Worm (Caenorhabditis elegans) whole organism, L4 larva: Measurements from ENCODE around the gene acc-2.
A peak's percentile ranks its signal among the peaks of the same experiment; 100 is the strongest.

Experiments
- F10B5.3 ChIP-seq: sonication (generic microtip); optimal IDR thresholded peaks from 2 replicates; lab custom pipeline; 2016; ENCODE audit warnings: mild to moderate bottlenecking, missing genetic modification characterization, missing compliant biosample characterization
- F26F4.8 ChIP-seq: fragments of 200-800 bp; sonication (Bioruptor generic); conservative IDR thresholded peaks from 2 replicates; pipeline ENCODE4 v1.3.6; 2022; ENCODE audit warnings: missing genetic modification characterization, missing compliant biosample characterization
- F37D6.2 ChIP-seq: sonication (generic microtip); optimal IDR thresholded peaks from 2 replicates; lab custom pipeline; 2016; ENCODE audit warnings: mild to moderate bottlenecking, missing genetic modification characterization, missing compliant biosample characterization
- F44E2.7 ChIP-seq: fragments of 200-800 bp; sonication (Bioruptor generic); IDR thresholded peaks from 2 replicates; pipeline ENCODE4 v2.1.2; 2022; ENCODE audit warnings: missing genetic modification characterization, missing compliant biosample characterization
- T20F7.1 ChIP-seq: fragments of 200-800 bp; sonication (Bioruptor generic); optimal IDR thresholded peaks from 2 replicates; lab custom pipeline; 2018; ENCODE audit warnings: mild to moderate bottlenecking, missing genetic modification characterization, missing compliant biosample characterization
- Y48G9A.11 ChIP-seq: fragments of 200-800 bp; sonication (Bioruptor generic); IDR thresholded peaks from 2 replicates; pipeline ENCODE4 v1.3.6; 2022; ENCODE audit warnings: missing genetic modification reagents, missing genetic modification characterization, missing compliant biosample characterization
- arid-1 ChIP-seq: fragments of 200-800 bp; sonication (Bioruptor generic); conservative IDR thresholded peaks from 2 replicates; pipeline ENCODE4 v1.3.6; 2022; ENCODE audit warnings: missing genetic modification reagents, missing genetic modification characterization, missing compliant biosample characterization
- ceh-32 ChIP-seq: sonication (generic microtip); optimal IDR thresholded peaks from 2 replicates; lab custom pipeline; 2016; ENCODE audit warnings: mild to moderate bottlenecking, missing genetic modification characterization, missing compliant biosample characterization; ENCODE audit not compliant: poor library complexity
- ceh-82 ChIP-seq: sonication (generic microtip); optimal IDR thresholded peaks from 2 replicates; lab custom pipeline; 2017; ENCODE audit warnings: missing biosample characterization, missing genetic modification characterization
- ces-1 ChIP-seq: fragments of 150-350 bp; sonication (generic microtip); optimal IDR thresholded peaks from 4 replicates; lab custom pipeline; 2014; ENCODE audit warnings: missing biosample characterization, missing genetic modification reagents, missing genetic modification characterization
- ctbp-1 ChIP-seq: fragments of 200-800 bp; sonication (Bioruptor generic); IDR thresholded peaks from 2 replicates; pipeline ENCODE4 v1.3.6; 2022; ENCODE audit warnings: missing genetic modification reagents, missing genetic modification characterization, missing compliant biosample characterization
- daf-16 ChIP-seq, 3 experiments: sonication (generic microtip); optimal IDR thresholded peaks; 2 replicates each; lab custom pipeline; 2016 to 2017; ENCODE audit warnings: missing genetic modification characterization in 3 of 3, missing genetic modification reagents in 3 of 3, mild to moderate bottlenecking in 2 of 3, missing compliant biosample characterization in 2 of 3, missing biosample characterization in 1 of 3, moderate library complexity in 1 of 3
- daf-19 ChIP-seq: fragments of 200-800 bp; sonication (Bioruptor generic); conservative IDR thresholded peaks from 2 replicates; pipeline ENCODE4 v1.3.6; 2022; ENCODE audit warnings: missing genetic modification characterization, missing compliant biosample characterization
- dmd-8 ChIP-seq: fragments of 200-800 bp; sonication (Bioruptor generic); IDR thresholded peaks from 2 replicates; pipeline ENCODE4 v1.3.6; 2022; ENCODE audit warnings: missing genetic modification characterization, missing compliant biosample characterization
- duxl-1 ChIP-seq: sonication (generic microtip); optimal IDR thresholded peaks from 2 replicates; lab custom pipeline; 2016; ENCODE audit warnings: mild to moderate bottlenecking, missing genetic modification characterization, moderate library complexity, missing compliant biosample characterization; ENCODE audit not compliant: poor library complexity
- dve-1 ChIP-seq: sonication (generic microtip); optimal IDR thresholded peaks from 2 replicates; lab custom pipeline; 2017; ENCODE audit warnings: antibody characterized with exemption, mild to moderate bottlenecking, missing genetic modification characterization, missing compliant biosample characterization; ENCODE audit not compliant: insufficient read depth
- fkh-10 ChIP-seq: fragments of 150-350 bp; optimal IDR thresholded peaks from 2 replicates; lab custom pipeline; 2014; ENCODE audit warnings: missing biosample characterization, missing genetic modification reagents, missing genetic modification characterization
- gei-8 ChIP-seq: fragments of 200-800 bp; sonication (Bioruptor generic); optimal IDR thresholded peaks from 2 replicates; lab custom pipeline; 2018; ENCODE audit warnings: mild to moderate bottlenecking, missing genetic modification characterization, missing compliant biosample characterization
- hmg-1.1 ChIP-seq: fragments of 200-800 bp; sonication (Bioruptor generic); IDR thresholded peaks from 2 replicates; pipeline ENCODE4 v1.3.6; 2022; ENCODE audit warnings: missing genetic modification reagents, missing genetic modification characterization, missing compliant biosample characterization
- lin-29 ChIP-seq: fragments of 200-800 bp; sonication (Bioruptor generic); IDR thresholded peaks from 2 replicates; pipeline ENCODE4 v1.3.6; 2022; ENCODE audit warnings: missing genetic modification reagents, missing genetic modification characterization, missing compliant biosample characterization
- lin-39 ChIP-seq: fragments of 150-350 bp; optimal IDR thresholded peaks from 2 replicates; lab custom pipeline; 2014; ENCODE audit warnings: missing biosample characterization, missing genetic modification reagents, missing genetic modification characterization
- lir-3 ChIP-seq: sonication (generic microtip); optimal IDR thresholded peaks from 2 replicates; lab custom pipeline; 2016; ENCODE audit warnings: mild to moderate bottlenecking, missing genetic modification characterization, missing compliant biosample characterization
- lsy-2 ChIP-seq, 2 experiments: fragments of 150-350 bp in 1 of 2; sonication (generic microtip) in 1 of 2; optimal IDR thresholded peaks; 2 replicates each; lab custom pipeline; 2014 to 2017; ENCODE audit warnings: missing biosample characterization in 2 of 2, missing genetic modification characterization in 2 of 2
- madf-5 ChIP-seq, 2 experiments: fragments of 200-800 bp; sonication (Bioruptor generic); IDR thresholded peaks; 2 replicates each; pipeline ENCODE4 v1.3.6; 2022; ENCODE audit warnings: missing compliant biosample characterization in 2 of 2, missing genetic modification characterization in 2 of 2
- mdl-1 ChIP-seq, 2 experiments: fragments of 150-350 bp in 1 of 2; sonication (generic microtip) in 1 of 2; optimal IDR thresholded peaks; 2 replicates each; lab custom pipeline; 2014 to 2017; ENCODE audit warnings: missing biosample characterization in 2 of 2, missing genetic modification characterization in 2 of 2
- mep-1 ChIP-seq: fragments of 150-350 bp; sonication (generic microtip); optimal IDR thresholded peaks from 3 replicates; lab custom pipeline; 2014; ENCODE audit warnings: missing biosample characterization, missing genetic modification characterization
- mxl-2 ChIP-seq: fragments of 200-800 bp; sonication (Bioruptor generic); conservative IDR thresholded peaks from 2 replicates; pipeline ENCODE4 v1.3.6; 2022; ENCODE audit warnings: missing genetic modification reagents, missing genetic modification characterization, missing compliant biosample characterization
- mxl-3 ChIP-seq: fragments of 200-800 bp; sonication (Bioruptor generic); optimal IDR thresholded peaks from 2 replicates; lab custom pipeline; 2018; ENCODE audit warnings: mild to moderate bottlenecking, missing genetic modification characterization, missing compliant biosample characterization
- nhr-11 ChIP-seq: fragments of 150-350 bp; optimal IDR thresholded peaks from 2 replicates; lab custom pipeline; 2014; ENCODE audit warnings: missing biosample characterization, missing genetic modification characterization
- nhr-111 ChIP-seq: fragments of 200-800 bp; sonication (Bioruptor generic); optimal IDR thresholded peaks from 2 replicates; lab custom pipeline; 2018; ENCODE audit warnings: mild to moderate bottlenecking, missing genetic modification characterization, missing compliant biosample characterization
- nhr-25 ChIP-seq: sonication (generic microtip); optimal IDR thresholded peaks from 2 replicates; lab custom pipeline; 2017; ENCODE audit warnings: missing genetic modification characterization, mild to moderate bottlenecking, missing compliant biosample characterization, antibody characterized with exemption, moderate library complexity, borderline replicate concordance; ENCODE audit not compliant: insufficient read depth
- nhr-28 ChIP-seq: fragments of 150-350 bp; optimal IDR thresholded peaks from 2 replicates; lab custom pipeline; 2014; ENCODE audit warnings: missing biosample characterization, missing genetic modification characterization
- nhr-42 ChIP-seq: fragments of 200-800 bp; sonication (Bioruptor generic); IDR thresholded peaks from 2 replicates; pipeline ENCODE4 v1.3.6; 2022; ENCODE audit warnings: missing genetic modification characterization, missing compliant biosample characterization
- nhr-6 ChIP-seq: fragments of 150-350 bp; optimal IDR thresholded peaks from 2 replicates; lab custom pipeline; 2014; ENCODE audit warnings: missing biosample characterization, missing genetic modification characterization
- nhr-76 ChIP-seq: fragments of 150-350 bp; optimal IDR thresholded peaks from 2 replicates; lab custom pipeline; 2014; ENCODE audit warnings: missing biosample characterization, missing genetic modification characterization
- pha-4 ChIP-seq, 2 experiments: fragments of 150-350 bp in 1 of 2; fragments of 200-800 bp in 1 of 2; sonication (Bioruptor generic) in 1 of 2; IDR thresholded peaks in 1 of 2; optimal IDR thresholded peaks in 1 of 2; 2 replicates each; pipeline versions ENCODE4 v1.3.6 to Lab custom; 2014 to 2022; ENCODE audit warnings: missing genetic modification characterization in 2 of 2, missing genetic modification reagents in 2 of 2, missing biosample characterization in 1 of 2, missing compliant biosample characterization in 1 of 2
- php-3 ChIP-seq: fragments of 200-800 bp; sonication (Bioruptor generic); IDR thresholded peaks from 2 replicates; pipeline ENCODE4 v1.3.6; 2022; ENCODE audit warnings: missing genetic modification reagents, missing genetic modification characterization, missing compliant biosample characterization
- snpc-1.2 ChIP-seq: fragments of 200-800 bp; sonication (Bioruptor generic); IDR thresholded peaks from 2 replicates; pipeline ENCODE4 v1.3.6; 2022; ENCODE audit warnings: missing genetic modification reagents, missing genetic modification characterization, missing compliant biosample characterization
- spr-1 ChIP-seq: sonication (generic microtip); optimal IDR thresholded peaks from 2 replicates; lab custom pipeline; 2016; ENCODE audit warnings: mild to moderate bottlenecking, missing genetic modification characterization, missing compliant biosample characterization
- tra-1 ChIP-seq: fragments of 200-800 bp; sonication (Bioruptor generic); IDR thresholded peaks from 2 replicates; pipeline ENCODE4 v1.3.6; 2022; ENCODE audit warnings: missing genetic modification reagents, missing genetic modification characterization, missing compliant biosample characterization
- vab-7 ChIP-seq: fragments of 200-800 bp; sonication (Bioruptor generic); IDR thresholded peaks from 2 replicates; pipeline ENCODE4 v1.3.6; 2022; ENCODE audit warnings: missing genetic modification reagents, missing genetic modification characterization, missing compliant biosample characterization
- zag-1 ChIP-seq: fragments of 150-350 bp; optimal IDR thresholded peaks from 2 replicates; lab custom pipeline; 2014; ENCODE audit warnings: missing biosample characterization, missing genetic modification characterization
- zfp-3 ChIP-seq: fragments of 200-800 bp; sonication (Bioruptor generic); conservative IDR thresholded peaks from 2 replicates; pipeline ENCODE4 v1.3.6; 2022; ENCODE audit warnings: missing genetic modification reagents, missing genetic modification characterization, missing compliant biosample characterization
- zip-11 ChIP-seq: fragments of 200-800 bp; sonication (Bioruptor generic); IDR thresholded peaks from 2 replicates; pipeline ENCODE4 v1.3.6; 2022; ENCODE audit warnings: missing genetic modification characterization, missing compliant biosample characterization
- ztf-11 ChIP-seq: fragments of 150-350 bp; optimal IDR thresholded peaks from 2 replicates; lab custom pipeline; 2014; ENCODE audit warnings: missing biosample characterization, missing genetic modification characterization

acc-2 gene

DNA sequence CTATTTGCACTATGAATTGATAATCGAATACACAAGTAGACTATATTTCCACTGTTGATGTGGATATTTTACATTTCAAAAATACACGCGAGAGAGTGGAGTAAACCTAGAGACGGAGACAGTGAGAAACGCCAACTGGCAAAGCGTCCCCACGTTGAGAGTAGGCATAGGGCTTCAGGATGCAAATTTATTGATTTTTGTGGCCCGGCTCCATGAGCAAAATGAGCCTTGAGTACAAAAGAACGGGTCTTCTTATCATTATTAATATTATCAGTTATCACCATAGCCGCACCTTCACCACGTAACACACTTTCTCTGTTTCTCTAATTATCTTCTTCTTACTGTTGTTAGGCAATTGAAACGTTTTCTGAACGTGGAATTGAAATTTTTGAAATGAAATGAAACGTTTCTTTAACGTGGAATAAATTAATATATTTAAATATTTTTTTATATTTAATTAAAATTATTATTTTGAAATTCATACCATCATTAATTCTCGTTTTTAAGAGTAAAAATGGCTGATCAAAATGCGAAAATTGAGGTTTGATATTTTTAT is 29.7 kb upstream of the acc-2 start, which contains the start of gene bre-1:
Gene bre-1 (plus strand): TSS at position 506 of the 556 bp plus-strand sequence.
- TF ChIP-seq nhr-111 (GFP tag; lab: Kevin White, UChicago) (no peak), T20F7.1 (GFP tag; lab: Kevin White, UChicago) (no peak), F26F4.8 (no peak), mxl-2 (GFP tag; lab: Robert Waterston, UW) (no peak), dve-1 (tag; lab: Kevin White, UChicago) (peak; percentile 44), mdl-1 (tag; optimal IDR thresholded peaks at IDR 0.05; lab: Kevin White, UChicago) (no peak), lir-3 (no peak), dmd-8 (no peak), hmg-1.1 (GFP tag; lab: Robert Waterston, UW) (0 out of 2 replicates have a peak, but pooled peaks have one; percentile 35), zip-11 (GFP tag; lab: Robert Waterston, UW) (no peak), nhr-76 (tag; lab: Kevin White, UChicago) (no peak), arid-1 (no peak), nhr-11 (tag; lab: Kevin White, UChicago) (no peak), mep-1 (tag; lab: Kevin White, UChicago) (no peak), ztf-11 (tag; lab: Kevin White, UChicago) (no peak), ctbp-1 (no peak), lsy-2 (tag; optimal IDR thresholded peaks at IDR 0.05; lab: Kevin White, UChicago) (no peak), fkh-10 (GFP tag; lab: Kevin White, UChicago) (no peak), mxl-3 (GFP tag; lab: Kevin White, UChicago) (no peak), zfp-3 (GFP tag; lab: Robert Waterston, UW) (no peak), F10B5.3 (tag; lab: Kevin White, UChicago) (no peak), nhr-28 (tag; lab: Kevin White, UChicago) (peak; percentile 7), gei-8 (GFP tag; lab: Kevin White, UChicago) (no peak), F44E2.7 (GFP tag; lab: Robert Waterston, UW) (no peak), daf-19 (GFP tag; lab: Robert Waterston, UW) (no peak), php-3 (GFP tag; lab: Robert Waterston, UW) (no peak), pha-4 (GFP tag; IDR thresholded peaks at IDR 0.05; lab: Robert Waterston, UW) (no peak), pha-4 (tag; optimal IDR thresholded peaks at IDR 0.05; lab: Kevin White, UChicago) (no peak), nhr-25 (tag; lab: Kevin White, UChicago) (no peak), zag-1 (tag; lab: Kevin White, UChicago) (no peak), daf-16 (GFP tag; optimal IDR thresholded peaks at IDR 0.05; lab: Kevin White, UChicago) (no peak), daf-16 (tag; optimal IDR thresholded peaks at IDR 0.05; lab: Kevin White, UChicago) (peak; percentile 49), ceh-82 (tag; lab: Kevin White, UChicago) (no peak), nhr-42 (no peak), F37D6.2 (tag; lab: Kevin White, UChicago) (no peak)

- no peak for TF ChIP-seq madf-5 (GFP tag; IDR thresholded peaks at IDR 0.05; lab: Robert Waterston, UW)
- TF ChIP-seq, all 104 proteins: peak for 0
Observed at ce11 chrIV:8992786-8993185, 23.8 kb upstream of the acc-2 start, which contains the start of gene mltn-12. mltn-12 (plus strand) TSS chrIV:8993086.

ce11 chrIV:8994487-8994886 is 22.1 kb upstream of the acc-2 start:
- no peak for TF ChIP-seq lin-39 (tag; lab: Kevin White, UChicago)
- no peak for TF ChIP-seq arid-1
- TF ChIP-seq F10B5.3 (tag; lab: Kevin White, UChicago): no peak
- TF ChIP-seq dmd-8: no peak
- no peak for TF ChIP-seq madf-5 (GFP tag; IDR thresholded peaks at IDR 0.05; lab: Robert Waterston, UW)
- no peak for TF ChIP-seq nhr-6 (tag; lab: Kevin White, UChicago)
- TF ChIP-seq Y48G9A.11 (GFP tag; lab: Robert Waterston, UW): no peak
- no peak for TF ChIP-seq vab-7 (GFP tag; lab: Robert Waterston, UW)
- TF ChIP-seq tra-1 (GFP tag; lab: Robert Waterston, UW): no peak
- TF ChIP-seq snpc-1.2: no peak
- no peak for TF ChIP-seq duxl-1
- TF ChIP-seq lin-29 (GFP tag; lab: Robert Waterston, UW): no peak
- no peak for TF ChIP-seq ceh-32 (tag; lab: Kevin White, UChicago)
- no peak for TF ChIP-seq spr-1 (tag; lab: Kevin White, UChicago)
- TF ChIP-seq ces-1: no peak
